Fruit fly (Drosophila melanogaster): ENCODE measurements around the gene ZAP3.
A peak's percentile ranks its signal among the peaks of the same experiment; 100 is the strongest.

Gene ZAP3

dm6 chrX:10082185-10082949 is at the start of gene ZAP3:
Gene ZAP3 (minus strand): TSS chrX:10082492.
- no peak for TF ChIP-seq Eip78C (GFP tag)
- TF ChIP-seq dsx (GFP tag; optimal IDR thresholded peaks at IDR 0.05; ENCODE audit: poor library complexity, severe bottlenecking) = no peak
- peak; percentile 47 for TF ChIP-seq CG1621 (tag; optimal IDR thresholded peaks at IDR 0.05)

dm6 chrX:10127204-10127603 is 44.9 kb upstream of the ZAP3 start:
- TF ChIP-seq CG32006 (GFP tag; optimal IDR thresholded peaks at IDR 0.05) (peak; percentile 71), lz (GFP tag; optimal IDR thresholded peaks at IDR 0.05) (no peak), CG15336 (GFP tag; IDR thresholded peaks at IDR 0.05) (peak; percentile 67), Sox102F (GFP tag; optimal IDR thresholded peaks at IDR 0.05) (no peak), achi (GFP tag; optimal IDR thresholded peaks at IDR 0.05) (no peak), Hr39 (GFP tag; optimal IDR thresholded peaks at IDR 0.05) (no peak), CG6163 (GFP tag; IDR thresholded peaks at IDR 0.05) (0 out of 3 replicates have a peak, but pooled peaks have one; percentile 45), topi (GFP tag; optimal IDR thresholded peaks at IDR 0.05) (no peak), CG8632 (GFP tag; optimal IDR thresholded peaks at IDR 0.05) (no peak), Hr4 (GFP tag; optimal IDR thresholded peaks at IDR 0.05) (peak; percentile 61), OdsH (GFP tag; optimal IDR thresholded peaks at IDR 0.05) (peak; percentile 10), CG3032 (tag; optimal IDR thresholded peaks at IDR 0.05) (no peak), CG8319 (GFP tag; optimal IDR thresholded peaks at IDR 0.05) (no peak), CG10631 (GFP tag; optimal IDR thresholded peaks at IDR 0.05) (no peak), Eip78C (GFP tag) (peak; percentile 56), CG6792 (GFP tag; optimal IDR thresholded peaks at IDR 0.05) (no peak), CG10669 (GFP tag; optimal IDR thresholded peaks at IDR 0.05) (no peak), Eip93F (GFP tag; optimal IDR thresholded peaks at IDR 0.05) (no peak), Hr38 (GFP tag; optimal IDR thresholded peaks at IDR 0.05) (no peak), fd59A (GFP tag; optimal IDR thresholded peaks at IDR 0.05) (no peak), CG7368 (GFP tag; optimal IDR thresholded peaks at IDR 0.05) (no peak), Lpt (GFP tag; optimal IDR thresholded peaks at IDR 0.05) (peak; percentile 0), CG8119 (GFP tag; IDR thresholded peaks at IDR 0.05) (peak; percentile 40; the same call in 2 of the 3 replicates), CG6808 (GFP tag; optimal IDR thresholded peaks at IDR 0.05) (no peak), CG6276 (GFP tag; optimal IDR thresholded peaks at IDR 0.05) (peak; percentile 46), CG4318 (GFP tag; optimal IDR thresholded peaks at IDR 0.05) (peak; percentile 6), eg (GFP tag; IDR thresholded peaks at IDR 0.05) (peak; percentile 58), Gug (GFP tag; IDR thresholded peaks at IDR 0.05) (peak; percentile 39; the same call in 1 of the 2 replicates), pdm3 (GFP tag; optimal IDR thresholded peaks at IDR 0.05) (no peak), salr (GFP tag; optimal IDR thresholded peaks at IDR 0.05) (peak in 1 of 2 experiments; percentile 43)

- no peak for TF ChIP-seq CG6854 (GFP tag; optimal IDR thresholded peaks at IDR 0.05)
- TF ChIP-seq net (GFP tag; optimal IDR thresholded peaks at IDR 0.05) = peak; percentile 6
- TF ChIP-seq spab (GFP tag; optimal IDR thresholded peaks at IDR 0.05) = no peak
- peak; percentile 4 for TF ChIP-seq CG4318 (GFP tag; optimal IDR thresholded peaks at IDR 0.05)
- no peak for TF ChIP-seq CG1621 (tag; optimal IDR thresholded peaks at IDR 0.05)
- no peak for TF ChIP-seq CG6792 (GFP tag; optimal IDR thresholded peaks at IDR 0.05)
- TF ChIP-seq Hr39 (GFP tag; optimal IDR thresholded peaks at IDR 0.05) = peak; percentile 2
- TF ChIP-seq CG3919 (GFP tag; optimal IDR thresholded peaks at IDR 0.05) = peak; percentile 27
- TF ChIP-seq lz (GFP tag; optimal IDR thresholded peaks at IDR 0.05) = peak; percentile 5
- peak; percentile 73 for TF ChIP-seq svp (GFP tag)
- TF ChIP-seq Ets96B (tag; optimal IDR thresholded peaks at IDR 0.05) = peak; percentile 13
- TF ChIP-seq Met (GFP tag; optimal IDR thresholded peaks at IDR 0.05) = peak; percentile 34
- TF ChIP-seq salr (GFP tag; optimal IDR thresholded peaks at IDR 0.05) = no peak
- peak; percentile 7 for TF ChIP-seq CG31627 (GFP tag; optimal IDR thresholded peaks at IDR 0.05)
- peak; percentile 26 for TF ChIP-seq achi (GFP tag; optimal IDR thresholded peaks at IDR 0.05)
- TF ChIP-seq CG7368 (GFP tag; optimal IDR thresholded peaks at IDR 0.05) = no peak
- TF ChIP-seq ss (GFP tag; optimal IDR thresholded peaks at IDR 0.05) = no peak
- TF ChIP-seq Eip78C (GFP tag) = peak; percentile 83
- peak; percentile 34; the same call in 1 of the 2 replicates for TF ChIP-seq CG11294 (GFP tag; IDR thresholded peaks at IDR 0.05)
- TF ChIP-seq Blimp-1 (GFP tag; optimal IDR thresholded peaks at IDR 0.05) = no peak
- TF ChIP-seq CG6163 (GFP tag; IDR thresholded peaks at IDR 0.05) = peak; percentile 54; the same call in 2 of the 3 replicates
- TF ChIP-seq Smox (GFP tag; optimal IDR thresholded peaks at IDR 0.05) = peak; percentile 26
- TF ChIP-seq CG10631 (GFP tag; optimal IDR thresholded peaks at IDR 0.05) = peak; percentile 14
- no peak for TF ChIP-seq CG8632 (GFP tag; optimal IDR thresholded peaks at IDR 0.05)
- TF ChIP-seq Eip93F (GFP tag; optimal IDR thresholded peaks at IDR 0.05) = no peak
- TF ChIP-seq Sox14 (GFP tag; optimal IDR thresholded peaks at IDR 0.05) = peak; percentile 11
- no peak for TF ChIP-seq CG9139 (GFP tag; optimal IDR thresholded peaks at IDR 0.05)
Measured at dm6 chrX:10125629-10126028, 43.3 kb upstream of the ZAP3 start.

Measured in whole organism, prepupa.